Fruit fly (Drosophila melanogaster) whole organism, pupa: Measurements from ENCODE around the gene pck.

Experiments used
- CG13204 ChIP-seq: fragments of 200-800 bp; sonication (Bioruptor generic); optimal IDR thresholded peaks from 2 replicates; lab custom pipeline; 2018; ENCODE audit warnings: missing biosample characterization, mild to moderate bottlenecking, missing genetic modification characterization, moderate library complexity
- CG9948 ChIP-seq: fragments of 200-800 bp; sonication (Bioruptor generic); optimal IDR thresholded peaks from 2 replicates; lab custom pipeline; 2018; ENCODE audit warnings: missing biosample characterization, mild to moderate bottlenecking, missing genetic modification characterization, moderate library complexity
- EcR ChIP-seq: fragments of 200-800 bp; sonication (Bioruptor generic); optimal IDR thresholded peaks from 3 replicates; lab custom pipeline; 2019; ENCODE audit warnings: missing biosample characterization, missing genetic modification characterization, mild to moderate bottlenecking, moderate library complexity, missing genetic modification reagents

DNA sequence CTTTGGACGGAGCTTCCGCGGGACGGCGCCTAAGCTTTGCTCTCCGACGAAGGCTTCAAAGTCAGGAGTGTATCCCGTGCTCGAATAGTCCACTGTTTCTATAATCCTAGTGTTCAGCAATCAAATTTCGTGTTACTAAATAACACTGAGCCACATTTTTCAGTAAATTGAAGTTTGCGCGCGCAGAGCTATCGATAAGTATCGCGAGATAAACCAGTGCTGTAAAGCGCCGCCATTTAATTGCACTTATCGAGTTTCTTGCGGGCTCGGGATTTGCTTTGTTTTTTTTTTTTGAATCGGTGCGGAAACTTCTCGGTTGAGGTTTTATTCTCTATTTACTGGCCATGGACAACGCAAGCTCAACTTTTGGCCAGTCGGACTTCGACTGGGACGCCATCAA, 6.4 kb downstream of the pck start, which contains the start of the genes Rab27 and mei-38:
- TF ChIP-seq CG13204 (GFP tag; lab: Kevin White, UChicago) (no peak), CG9948 (tag; lab: Kevin White, UChicago) (no peak), EcR (no peak)
